Fruit fly (Drosophila melanogaster): ENCODE measurements around the gene CG34179.

CG34179 gene

DNA sequence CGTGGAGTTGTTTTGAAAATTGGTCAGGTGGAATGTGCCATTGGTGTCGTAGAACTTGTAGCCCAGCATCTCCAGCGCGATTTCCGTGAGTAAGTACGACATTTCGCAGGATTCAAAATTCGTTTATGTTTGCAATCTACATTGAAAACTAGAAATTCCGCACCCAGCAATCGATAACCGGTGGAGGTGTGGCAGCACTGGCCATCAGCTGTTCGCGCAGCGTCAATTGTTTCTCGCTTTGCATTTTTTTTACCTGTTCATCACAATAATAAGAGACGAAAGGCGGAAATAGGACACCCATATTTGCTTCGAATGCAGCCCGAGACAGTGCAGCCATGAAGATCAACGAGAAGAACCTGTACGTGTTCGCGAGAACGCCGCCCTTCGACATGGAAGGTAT is at the start of gene CG34179, which contains the start of gene slmo:
CG34179 (minus strand) TSS at position 165 of the 400 bp plus-strand sequence.
slmo (minus strand) TSS at position 165 of the 400 bp plus-strand sequence.
- TF ChIP-seq CG17801 (GFP tag; optimal IDR thresholded peaks at IDR 0.05; ENCODE audit: partially characterized antibody) = no peak

- no peak for TF ChIP-seq CG17801 (GFP tag; optimal IDR thresholded peaks at IDR 0.05; ENCODE audit: partially characterized antibody)
Measured at dm6 chr2L:6092300-6092699, 43.8 kb upstream of the CG34179 start.

DNA sequence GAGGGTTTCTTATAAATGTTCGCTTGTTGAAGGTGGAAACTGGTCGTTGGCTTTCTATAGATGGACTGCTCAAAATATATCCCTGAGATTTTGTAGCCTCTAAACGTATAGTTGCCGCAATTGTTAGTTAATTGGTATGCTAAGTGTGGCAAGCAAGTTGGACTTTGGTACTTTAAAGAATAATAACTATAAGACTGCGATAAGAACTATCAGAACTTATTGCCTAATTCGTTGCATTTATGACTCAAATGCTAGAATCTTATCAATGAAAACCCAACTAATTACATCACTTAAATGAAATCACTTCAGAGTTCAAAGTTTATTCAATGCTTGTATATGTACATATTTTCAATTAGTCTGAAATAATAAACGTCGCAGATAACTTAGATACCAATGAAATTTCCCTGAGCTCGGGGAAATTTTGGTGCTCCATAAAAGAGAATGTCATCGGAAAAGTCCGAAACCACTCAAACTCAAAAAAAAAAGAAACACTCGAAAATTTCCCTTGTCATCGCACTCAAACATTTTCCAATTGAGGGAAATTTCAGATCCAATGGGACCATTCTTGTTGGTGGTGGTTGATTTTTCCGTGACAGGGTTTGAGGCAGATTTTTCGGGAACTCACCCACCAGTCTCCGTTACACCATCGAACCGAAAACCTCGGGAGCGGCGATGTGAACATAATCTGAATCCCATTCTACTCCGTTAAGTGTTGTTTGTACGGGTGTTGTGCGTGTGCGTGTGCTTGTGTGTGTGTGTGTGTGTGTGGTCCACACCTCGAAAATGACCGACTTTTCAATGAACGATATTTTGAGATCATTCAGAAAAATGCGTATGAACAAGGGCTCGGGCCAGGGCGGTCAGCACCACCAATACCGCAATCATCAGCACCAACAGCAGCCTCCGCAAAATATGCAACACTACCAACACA is 42.5 kb upstream of the CG34179 start, which contains the start of gene CG45075:
CG45075 (plus strand) TSS at position 627 of the 931 bp plus-strand sequence.
- no peak for TF ChIP-seq CG17801 (GFP tag; optimal IDR thresholded peaks at IDR 0.05; ENCODE audit: partially characterized antibody)

- TF ChIP-seq CG17801 (GFP tag; optimal IDR thresholded peaks at IDR 0.05; ENCODE audit: partially characterized antibody) = no peak
Measured at dm6 chr2L:6090365-6090764, 41.9 kb upstream of the CG34179 start.

- no peak for TF ChIP-seq CG17801 (GFP tag; optimal IDR thresholded peaks at IDR 0.05; ENCODE audit: partially characterized antibody)
Measured at dm6 chr2L:6089604-6090198, 41.2 kb upstream of the CG34179 start.

DNA sequence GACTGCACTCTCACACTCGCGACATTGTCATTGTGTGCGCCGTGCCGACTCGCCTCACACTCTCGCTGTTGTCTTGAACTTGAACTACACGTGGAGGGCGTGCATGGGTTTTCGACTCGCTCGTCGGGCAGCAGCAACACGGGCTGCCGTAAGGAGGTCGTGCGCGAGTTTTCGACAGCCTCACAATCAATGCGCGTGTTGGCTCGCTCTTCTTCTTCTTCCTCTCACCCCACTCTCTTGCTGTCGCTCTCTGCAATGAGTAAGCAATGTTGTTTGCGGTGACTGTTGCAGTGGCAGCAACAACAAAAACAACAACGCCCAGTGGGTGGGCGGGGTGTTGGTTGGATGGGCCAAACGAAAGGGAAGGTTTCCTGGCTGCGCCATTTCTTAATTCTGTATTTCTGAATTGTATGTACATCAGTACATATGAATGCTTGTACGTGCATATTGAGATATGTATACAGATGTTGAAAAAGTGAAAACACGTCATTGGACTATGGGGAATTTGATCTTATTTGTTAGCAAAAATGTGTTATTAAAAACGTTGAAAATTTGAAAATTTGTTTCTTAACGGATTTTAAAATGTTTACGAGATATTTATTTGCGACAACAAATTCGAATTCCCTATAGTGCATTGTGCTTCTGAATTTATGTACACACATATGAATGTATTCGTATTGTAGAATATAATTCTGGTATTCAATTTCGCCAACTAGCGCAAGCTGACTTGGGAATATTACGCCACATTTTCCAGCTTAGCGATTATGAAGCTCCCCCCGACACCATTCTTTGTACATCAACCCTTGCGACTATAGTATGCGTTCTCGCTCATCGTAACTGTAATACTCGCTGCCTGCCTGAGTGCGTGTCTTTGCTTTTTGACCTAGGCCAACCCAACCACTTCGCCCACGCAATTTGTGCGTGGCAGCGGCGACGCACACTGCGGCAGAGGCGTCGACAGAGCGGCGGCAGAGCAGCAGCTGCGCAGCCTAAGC is 40.2 kb upstream of the CG34179 start:
- peak; percentile 75 for TF ChIP-seq CG17801 (GFP tag; optimal IDR thresholded peaks at IDR 0.05; ENCODE audit: partially characterized antibody)

DNA sequence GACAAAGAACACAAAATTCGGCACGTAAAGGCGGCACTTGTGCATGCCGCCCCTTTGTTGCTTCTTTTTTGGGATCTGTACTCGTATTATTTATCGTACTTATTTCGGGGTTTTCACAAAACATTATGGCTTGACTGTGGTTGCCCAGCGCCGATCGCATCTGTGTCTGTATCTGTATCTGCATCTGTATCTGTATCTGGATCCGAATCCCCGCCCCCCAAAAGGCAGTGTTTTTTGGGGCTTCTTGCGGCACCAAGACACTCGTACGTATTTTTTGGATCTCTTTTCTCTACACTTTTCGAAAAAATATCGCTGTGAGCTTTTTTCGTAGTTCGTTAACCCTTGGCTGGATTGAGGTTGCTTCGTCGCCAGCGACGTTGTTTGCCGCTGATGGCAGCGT is 39.2 kb upstream of the CG34179 start:
- no peak for TF ChIP-seq CG17801 (GFP tag; optimal IDR thresholded peaks at IDR 0.05; ENCODE audit: partially characterized antibody)

DNA sequence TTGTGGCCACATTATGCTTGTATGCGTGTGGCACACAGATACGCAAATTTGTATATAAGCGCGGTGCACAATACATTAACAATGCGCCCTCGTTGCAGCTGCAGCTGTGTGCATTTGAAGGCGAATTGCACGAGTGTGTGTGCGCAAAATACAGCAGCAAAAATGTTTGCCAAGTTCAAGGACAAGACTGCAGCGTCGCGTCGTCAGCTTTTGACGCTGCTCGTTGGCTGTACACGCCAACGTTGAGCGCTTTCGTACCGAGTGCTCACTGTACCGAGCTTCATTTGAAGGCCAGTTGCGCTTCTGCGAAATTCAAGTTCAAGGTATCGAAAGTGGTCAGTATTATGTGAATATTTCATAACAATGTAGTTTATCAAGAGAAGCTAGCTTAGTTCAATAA is 38.3 kb upstream of the CG34179 start:
- TF ChIP-seq CG17801 (GFP tag; optimal IDR thresholded peaks at IDR 0.05; ENCODE audit: partially characterized antibody) = no peak

dm6 chr2L:6085733-6086317 is 37.3 kb upstream of the CG34179 start:
- TF ChIP-seq CG17801 (GFP tag; optimal IDR thresholded peaks at IDR 0.05; ENCODE audit: partially characterized antibody) = no peak

- no peak for TF ChIP-seq CG17801 (GFP tag; optimal IDR thresholded peaks at IDR 0.05; ENCODE audit: partially characterized antibody)
Measured at dm6 chr2L:6084694-6085093, 36.2 kb upstream of the CG34179 start.

DNA sequence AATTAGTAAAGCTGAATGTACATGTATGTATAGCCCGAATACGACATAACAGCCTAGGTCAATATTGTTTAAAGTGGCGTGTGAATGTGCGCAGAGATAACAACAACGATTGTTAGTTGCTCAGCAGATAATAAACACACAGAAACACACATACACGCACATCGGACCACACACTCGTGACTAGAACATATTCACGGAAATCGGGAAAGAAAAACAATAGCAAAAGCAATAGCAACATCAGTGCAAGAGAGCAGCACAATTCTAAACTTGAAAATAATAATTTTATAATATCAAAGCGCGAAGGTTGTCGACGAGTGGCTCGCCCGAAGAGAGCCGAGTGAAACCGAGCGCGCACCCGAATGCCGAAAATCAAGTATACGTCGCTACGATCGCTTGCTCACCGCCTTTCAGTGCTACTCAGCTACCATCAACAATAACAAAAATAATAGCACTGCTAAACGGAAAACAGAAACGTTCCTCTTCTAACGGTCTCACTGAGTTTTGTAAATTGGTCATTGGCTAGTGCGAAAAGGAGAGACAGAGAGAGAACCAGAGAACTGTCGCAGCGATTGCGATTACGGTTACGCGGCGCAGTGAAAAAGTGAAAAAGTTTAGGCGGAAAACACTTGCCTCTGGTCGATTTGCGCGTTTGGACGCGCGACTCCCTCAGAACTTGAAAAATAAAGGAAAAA is 34.6 kb upstream of the CG34179 start:
- TF ChIP-seq CG17801 (GFP tag; optimal IDR thresholded peaks at IDR 0.05; ENCODE audit: partially characterized antibody) = peak; percentile 28

dm6 chr2L:6082157-6082645 is 33.7 kb upstream of the CG34179 start, which contains the start of gene Kr-h1:
Gene Kr-h1, plus strand, starts transcription at chr2L:6082603.
- no peak for TF ChIP-seq CG17801 (GFP tag; optimal IDR thresholded peaks at IDR 0.05; ENCODE audit: partially characterized antibody)

DNA sequence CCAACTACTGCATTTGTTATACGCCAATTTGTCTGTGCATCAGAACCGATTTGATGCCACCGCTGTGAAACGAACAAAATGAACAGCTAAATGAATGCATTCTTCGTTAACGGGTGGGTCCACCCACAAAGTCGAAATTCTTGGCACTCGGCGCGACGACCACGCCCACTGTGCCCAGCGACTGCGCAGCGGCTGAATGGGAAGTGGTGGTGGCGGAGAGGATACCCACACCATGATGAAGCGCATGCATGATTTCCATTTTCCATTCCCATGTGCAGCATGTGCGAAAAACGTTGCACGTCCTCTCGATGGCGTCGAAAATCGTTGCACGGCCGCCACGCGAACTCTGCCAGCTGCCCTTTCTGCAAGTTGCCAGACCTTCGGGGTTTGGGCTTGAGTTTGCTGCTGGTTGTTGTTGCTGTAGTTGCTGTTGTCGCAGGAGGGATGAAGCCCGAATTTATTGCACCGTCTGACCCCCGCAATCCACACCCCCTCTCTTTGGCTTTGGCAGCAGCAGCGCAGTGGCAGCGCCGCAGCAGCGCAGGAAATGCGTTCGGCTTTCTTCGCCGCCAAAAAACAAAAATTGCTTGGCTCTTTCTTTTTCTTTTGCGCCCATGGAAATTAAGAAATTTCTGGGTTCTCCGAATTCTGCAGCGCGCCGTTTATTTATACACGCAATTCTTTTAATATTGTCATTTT is 32.8 kb upstream of the CG34179 start:
- TF ChIP-seq CG17801 (GFP tag; optimal IDR thresholded peaks at IDR 0.05; ENCODE audit: partially characterized antibody) = no peak
